Fruit fly (Drosophila melanogaster) whole organism, embryonic: ENCODE measurements around the gene CG17230.

Source experiments
- ATbp ChIP-seq: fragments of 200-800 bp; sonication (Bioruptor generic); optimal IDR thresholded peaks from 2 replicates; lab custom pipeline; 2017; ENCODE audit warnings: missing biosample characterization, mild to moderate bottlenecking, missing genetic modification characterization, missing genetic modification reagents
- Bteb2 ChIP-seq: fragments of 200-800 bp; sonication (Bioruptor generic); optimal IDR thresholded peaks from 2 replicates; lab custom pipeline; 2016; ENCODE audit warnings: missing biosample characterization, missing genetic modification characterization
- CG10147 ChIP-seq: fragments of 200-800 bp; sonication (Bioruptor generic); optimal IDR thresholded peaks from 2 replicates; lab custom pipeline; 2019; ENCODE audit warnings: missing biosample characterization, mild to moderate bottlenecking, missing genetic modification characterization, moderate library complexity
- CG10274 ChIP-seq: fragments of 200-800 bp; sonication (Bioruptor generic); optimal IDR thresholded peaks from 3 replicates; lab custom pipeline; 2017; ENCODE audit warnings: missing biosample characterization, mild to moderate bottlenecking, missing genetic modification characterization
- CG10321 ChIP-seq: fragments of 200-800 bp; sonication (Bioruptor generic); IDR thresholded peaks from 2 replicates; pipeline ENCODE4 v1.3.6; 2022; ENCODE audit warnings: missing biosample characterization, missing genetic modification characterization
- CG10462 ChIP-seq: fragments of 200-800 bp; sonication (Bioruptor generic); optimal IDR thresholded peaks from 2 replicates; lab custom pipeline; 2016; ENCODE audit warnings: missing biosample characterization, missing genetic modification characterization
- CG10979 ChIP-seq: fragments of 200-800 bp; sonication (Bioruptor generic); optimal IDR thresholded peaks from 2 replicates; lab custom pipeline; 2018; ENCODE audit warnings: missing biosample characterization, mild to moderate bottlenecking, missing genetic modification characterization, moderate library complexity
- CG11398 ChIP-seq: fragments of 200-800 bp; sonication (Bioruptor generic); optimal IDR thresholded peaks from 2 replicates; lab custom pipeline; 2016; ENCODE audit warnings: missing biosample characterization, missing genetic modification characterization
- CG12155 ChIP-seq: fragments of 200-800 bp; sonication (Bioruptor generic); optimal IDR thresholded peaks from 3 replicates; lab custom pipeline; 2016; ENCODE audit warnings: missing biosample characterization, missing genetic modification characterization
- CG17186 ChIP-seq: fragments of 200-800 bp; sonication (Bioruptor generic); optimal IDR thresholded peaks from 3 replicates; lab custom pipeline; 2017; ENCODE audit warnings: missing biosample characterization, missing genetic modification reagents, missing genetic modification characterization
- CG18262 ChIP-seq: fragments of 200-800 bp; optimal IDR thresholded peaks from 3 replicates; lab custom pipeline; 2019; ENCODE audit warnings: missing biosample characterization, mild to moderate bottlenecking, missing genetic modification characterization, moderate library complexity
- CG2116 ChIP-seq: fragments of 200-800 bp; sonication (Bioruptor generic); optimal IDR thresholded peaks from 3 replicates; lab custom pipeline; 2018; ENCODE audit warnings: missing biosample characterization, mild to moderate bottlenecking, missing genetic modification characterization
- CG30431 ChIP-seq: fragments of 200-800 bp; sonication (Bioruptor generic); optimal IDR thresholded peaks from 2 replicates; lab custom pipeline; 2017; ENCODE audit warnings: missing biosample characterization, missing genetic modification characterization
- CG32532 ChIP-seq: fragments of 200-800 bp; sonication (Bioruptor generic); IDR thresholded peaks from 2 replicates; pipeline ENCODE4 v1.3.6; 2022; ENCODE audit warnings: missing biosample characterization, missing genetic modification characterization
- CG34376 ChIP-seq: fragments of 200-800 bp; sonication (Bioruptor generic); optimal IDR thresholded peaks from 2 replicates; lab custom pipeline; 2018; ENCODE audit warnings: missing biosample characterization, mild to moderate bottlenecking, missing genetic modification characterization
- CG4282 ChIP-seq: fragments of 200-800 bp; sonication (Bioruptor generic); optimal IDR thresholded peaks from 2 replicates; lab custom pipeline; 2016; ENCODE audit warnings: missing biosample characterization, missing genetic modification characterization
- CG6175 ChIP-seq: fragments of 200-800 bp; sonication (Bioruptor generic); IDR thresholded peaks from 3 replicates; pipeline ENCODE4 v1.3.6; 2022; ENCODE audit warnings: missing biosample characterization, missing genetic modification characterization
- CG6654 ChIP-seq: fragments of 200-800 bp; sonication (Bioruptor generic); optimal IDR thresholded peaks from 2 replicates; lab custom pipeline; 2017; ENCODE audit warnings: missing biosample characterization, mild to moderate bottlenecking, missing genetic modification characterization
- CG7987 ChIP-seq: fragments of 200-800 bp; sonication (Bioruptor generic); optimal IDR thresholded peaks from 2 replicates; lab custom pipeline; 2018; ENCODE audit warnings: missing biosample characterization, mild to moderate bottlenecking, missing genetic modification characterization, moderate library complexity
- CG8388 ChIP-seq: fragments of 200-800 bp; sonication (Bioruptor generic); optimal IDR thresholded peaks from 2 replicates; lab custom pipeline; 2019; ENCODE audit warnings: missing biosample characterization, mild to moderate bottlenecking, missing genetic modification characterization, moderate library complexity
- CG9609 ChIP-seq: fragments of 200-800 bp; sonication (Bioruptor generic); optimal IDR thresholded peaks from 3 replicates; lab custom pipeline; 2016; ENCODE audit warnings: missing biosample characterization, missing genetic modification characterization
- CHES-1-like ChIP-seq: fragments of 200-800 bp; sonication (Bioruptor generic); optimal IDR thresholded peaks from 2 replicates; lab custom pipeline; 2016; ENCODE audit warnings: missing biosample characterization, missing genetic modification characterization
- Dbx ChIP-seq: fragments of 200-800 bp; sonication (Bioruptor generic); IDR thresholded peaks from 3 replicates; pipeline ENCODE4 v1.3.6; 2022; ENCODE audit warnings: missing biosample characterization, missing genetic modification characterization
- Doc2 ChIP-seq: fragments of 200-800 bp; sonication (Bioruptor generic); IDR thresholded peaks from 2 replicates; pipeline ENCODE4 v1.3.6; 2022; ENCODE audit warnings: missing biosample characterization, missing genetic modification characterization
- E2f2 ChIP-seq: fragments of 200-800 bp; sonication (Bioruptor generic); IDR thresholded peaks from 2 replicates; pipeline ENCODE4 v1.3.6; 2022; ENCODE audit warnings: missing biosample characterization, missing genetic modification characterization
- Elba2 ChIP-seq: fragments of 200-800 bp; sonication (Bioruptor generic); optimal IDR thresholded peaks from 3 replicates; lab custom pipeline; 2016; ENCODE audit warnings: missing biosample characterization, missing genetic modification characterization
- Ets65A ChIP-seq: fragments of 200-800 bp; sonication (Bioruptor generic); peaks from one replicate; lab custom pipeline; 2016; ENCODE audit warnings: missing biosample characterization, missing genetic modification characterization
- Gsc ChIP-seq: fragments of 200-800 bp; sonication (Bioruptor generic); IDR thresholded peaks from 2 replicates; pipeline ENCODE4 v1.3.6; 2022; ENCODE audit warnings: missing biosample characterization, missing genetic modification characterization
- H15 ChIP-seq: fragments of 200-800 bp; sonication (Bioruptor generic); IDR thresholded peaks from 3 replicates; pipeline ENCODE4 v1.3.6; 2022; ENCODE audit warnings: missing biosample characterization, missing genetic modification characterization
- HmgZ ChIP-seq: fragments of 200-800 bp; sonication (Bioruptor generic); optimal IDR thresholded peaks from 2 replicates; lab custom pipeline; 2018; ENCODE audit warnings: missing biosample characterization, mild to moderate bottlenecking, missing genetic modification characterization
- Nf-YB ChIP-seq: fragments of 200-800 bp; sonication (Bioruptor generic); optimal IDR thresholded peaks from 3 replicates; lab custom pipeline; 2019; ENCODE audit warnings: missing biosample characterization, mild to moderate bottlenecking, missing genetic modification characterization, moderate library complexity
- Oaz ChIP-seq: fragments of 200-800 bp; sonication (Bioruptor generic); IDR thresholded peaks from 2 replicates; pipeline ENCODE4 v1.3.6; 2022; ENCODE audit warnings: missing biosample characterization, missing genetic modification characterization
- Ravus ChIP-seq: fragments of 200-800 bp; sonication (Bioruptor generic); IDR thresholded peaks from 2 replicates; pipeline ENCODE4 v1.3.6; 2022; ENCODE audit warnings: missing biosample characterization, missing genetic modification characterization
- Side ChIP-seq: fragments of 200-800 bp; sonication (Bioruptor generic); optimal IDR thresholded peaks from 2 replicates; lab custom pipeline; 2016; ENCODE audit warnings: missing biosample characterization, missing genetic modification characterization
- Sin3A ChIP-seq: fragments of >200 bp; optimal IDR thresholded peaks from 2 replicates; lab custom pipeline; 2018
- Stat92E ChIP-seq, 3 experiments: fragments of >200 bp in 2 of 3; fragments of 200-800 bp in 1 of 3; sonication (Bioruptor generic) in 1 of 3; optimal IDR thresholded peaks; 2 replicates each; lab custom pipeline; 2017 to 2019; ENCODE audit warnings: missing biosample characterization in 3 of 3, missing genetic modification characterization in 3 of 3, mild to moderate bottlenecking in 1 of 3, moderate library complexity in 1 of 3
- Usf ChIP-seq: fragments of 200-800 bp; sonication (Bioruptor generic); optimal IDR thresholded peaks from 2 replicates; lab custom pipeline; 2017; ENCODE audit warnings: missing genotype, missing biosample characterization, missing genetic modification characterization
- Vsx1 ChIP-seq: fragments of 200-800 bp; sonication (Bioruptor generic); optimal IDR thresholded peaks from 2 replicates; lab custom pipeline; 2017; ENCODE audit warnings: missing biosample characterization, mild to moderate bottlenecking, missing genetic modification characterization, missing genetic modification reagents
- chif ChIP-seq, 2 experiments: fragments of 200-800 bp; sonication (Bioruptor generic); optimal IDR thresholded peaks; 3 replicates each; lab custom pipeline; 2016; ENCODE audit warnings: missing biosample characterization in 2 of 2, missing genetic modification characterization in 2 of 2
- fu2 ChIP-seq: fragments of 200-800 bp; sonication (Bioruptor generic); optimal IDR thresholded peaks from 2 replicates; lab custom pipeline; 2016; ENCODE audit warnings: missing biosample characterization, missing genetic modification characterization
- gcm2 ChIP-seq: fragments of 200-800 bp; sonication (Bioruptor generic); optimal IDR thresholded peaks from 2 replicates; lab custom pipeline; 2016; ENCODE audit warnings: missing biosample characterization, missing genetic modification characterization
- gsb ChIP-seq: fragments of 200-800 bp; sonication (Bioruptor generic); IDR thresholded peaks from 2 replicates; pipeline ENCODE4 v1.3.6; 2022; ENCODE audit warnings: missing biosample characterization, missing genetic modification characterization
- jing ChIP-seq: fragments of 200-800 bp; sonication (Bioruptor generic); optimal IDR thresholded peaks from 2 replicates; lab custom pipeline; 2018; ENCODE audit warnings: missing biosample characterization, mild to moderate bottlenecking, missing genetic modification characterization
- pum ChIP-seq: fragments of 200-800 bp; sonication (Bioruptor generic); optimal IDR thresholded peaks from 2 replicates; lab custom pipeline; 2016; ENCODE audit warnings: missing biosample characterization, missing genetic modification characterization
- ro ChIP-seq: fragments of 200-800 bp; sonication (Bioruptor generic); IDR thresholded peaks from 2 replicates; pipeline ENCODE4 v1.3.6; 2022; ENCODE audit warnings: missing biosample characterization, missing genetic modification characterization
- trh ChIP-seq: fragments of 200-800 bp; sonication (Bioruptor generic); optimal IDR thresholded peaks from 2 replicates; lab custom pipeline; 2016; ENCODE audit warnings: missing biosample characterization, missing genetic modification characterization
- unc-4 ChIP-seq: fragments of 200-800 bp; sonication (Bioruptor generic); IDR thresholded peaks from 2 replicates; pipeline ENCODE4 v1.3.6; 2022; ENCODE audit warnings: missing biosample characterization, missing genetic modification characterization; ENCODE audit not compliant: partially characterized antibody
- unpg ChIP-seq: fragments of 200-800 bp; sonication (Bioruptor generic); optimal IDR thresholded peaks from 3 replicates; lab custom pipeline; 2018; ENCODE audit warnings: missing biosample characterization, mild to moderate bottlenecking, missing genetic modification characterization, moderate library complexity
- vvl ChIP-seq: fragments of 200-800 bp; sonication (Bioruptor generic); IDR thresholded peaks from 2 replicates; pipeline ENCODE4 v1.3.6; 2022; ENCODE audit warnings: missing biosample characterization, missing genetic modification characterization
- wor ChIP-seq: fragments of 200-800 bp; sonication (Bioruptor generic); IDR thresholded peaks from 2 replicates; pipeline ENCODE4 v1.3.6; 2022; ENCODE audit warnings: missing biosample characterization, missing genetic modification characterization

Gene CG17230

dm6 chr3R:11430307-11430706 lies 7.3 kb upstream of the CG17230 start:
- TF ChIP-seq Vsx1 (GFP tag; lab: Kevin White, UChicago), result no peak
- peak; percentile 58 for TF ChIP-seq Ets65A (GFP tag; lab: Kevin White, UChicago)
- TF ChIP-seq jing (GFP tag; lab: Kevin White, UChicago), result no peak
- TF ChIP-seq Bteb2, result no peak
- TF ChIP-seq CG10147 (GFP tag; lab: Kevin White, UChicago), result no peak

DNA sequence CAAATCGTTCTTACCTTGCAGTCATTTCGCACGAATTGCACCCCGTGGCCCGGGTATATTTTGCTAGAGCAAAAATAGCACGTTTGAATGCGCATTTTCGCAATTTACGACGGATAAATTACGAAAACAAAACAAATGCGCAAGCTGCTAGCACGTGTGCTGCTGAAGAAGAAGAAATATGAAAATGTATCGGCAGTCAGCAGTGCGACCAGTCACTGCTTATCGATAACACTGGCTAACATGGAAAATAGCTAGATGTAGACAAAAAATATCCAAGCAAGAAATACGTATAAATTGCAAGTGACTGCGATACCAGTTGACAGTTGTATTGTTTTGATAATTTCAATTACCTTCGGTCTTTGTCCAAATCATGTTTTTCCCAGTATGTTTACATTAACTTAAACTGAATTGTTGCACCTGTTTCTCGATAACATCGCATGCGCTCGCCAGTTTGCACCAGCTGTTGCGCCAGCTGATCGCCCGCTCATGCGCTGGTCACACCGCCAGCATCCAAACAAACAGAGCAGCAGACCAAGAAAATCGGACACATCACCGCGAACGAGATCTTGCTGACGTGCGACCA lies 6.1 kb upstream of the CG17230 start, which contains the start of the genes RpL24-like and CG5276:
TSS of gene RpL24-like (minus strand) at position 188 of the 583 bp plus-strand sequence.
TSS of gene CG5276 (plus strand) at position 344 of the 583 bp plus-strand sequence.
- TF ChIP-seq Dbx (GFP tag; lab: Robert Waterston, UW), result no peak
- no peak for TF ChIP-seq trh (GFP tag; lab: Kevin White, UChicago)
- TF ChIP-seq wor (GFP tag; lab: Robert Waterston, UW), result no peak
- no peak for TF ChIP-seq CG10274
- TF ChIP-seq CG32532 (GFP tag; lab: Robert Waterston, UW), result no peak
- TF ChIP-seq Doc2 (GFP tag; lab: Robert Waterston, UW), result no peak
- peak; percentile 11 for TF ChIP-seq CG10979
- no peak for TF ChIP-seq Side (GFP tag; lab: Kevin White, UChicago)
- no peak for TF ChIP-seq CG7987 (GFP tag; lab: Kevin White, UChicago)
- TF ChIP-seq chif (GFP tag; optimal IDR thresholded peaks at IDR 0.05; lab: Kevin White, UChicago), result no peak
- no peak for TF ChIP-seq ro (GFP tag; lab: Robert Waterston, UW)
- TF ChIP-seq gcm2 (GFP tag; lab: Kevin White, UChicago), result no peak
- no peak for TF ChIP-seq CG18262
- no peak for TF ChIP-seq CG10321
- TF ChIP-seq CHES-1-like (GFP tag; lab: Kevin White, UChicago), result peak; percentile 73
- peak; percentile 69; the same call in 1 of the 2 replicates for TF ChIP-seq unc-4 (GFP tag; lab: Robert Waterston, UW)
- peak; percentile 55 for TF ChIP-seq E2f2 (GFP tag; lab: Robert Waterston, UW)
- TF ChIP-seq gsb (GFP tag; lab: Robert Waterston, UW), result no peak
- no peak for TF ChIP-seq CG6175 (GFP tag; lab: Robert Waterston, UW)
- no peak for TF ChIP-seq Usf
- peak; percentile 93 for TF ChIP-seq CG2116 (GFP tag; lab: Kevin White, UChicago)
- TF ChIP-seq Sin3A (lab: Kevin White, UChicago), result peak; percentile 99
- TF ChIP-seq CG11398 (GFP tag; lab: Kevin White, UChicago), result no peak
- no peak for TF ChIP-seq unpg (GFP tag; lab: Kevin White, UChicago)
- no peak for TF ChIP-seq CG9609
- TF ChIP-seq Oaz (GFP tag; lab: Robert Waterston, UW), result no peak
- no peak for TF ChIP-seq CG34376
- no peak for TF ChIP-seq Gsc (GFP tag; lab: Robert Waterston, UW)
- TF ChIP-seq CG12155 (GFP tag; lab: Kevin White, UChicago), result peak; percentile 25
- TF ChIP-seq CG10462 (GFP tag; lab: Kevin White, UChicago), result no peak
- TF ChIP-seq CG17186 (GFP tag; lab: Kevin White, UChicago), result peak; percentile 94
- TF ChIP-seq pum (GFP tag; lab: Kevin White, UChicago), result no peak
- TF ChIP-seq CG4282 (GFP tag; lab: Kevin White, UChicago), result no peak
- no peak for TF ChIP-seq Bteb2
- TF ChIP-seq CG8388 (GFP tag; lab: Kevin White, UChicago), result no peak
- no peak for TF ChIP-seq vvl (GFP tag; lab: Robert Waterston, UW)
- TF ChIP-seq CG30431 (GFP tag; lab: Kevin White, UChicago), result no peak
- TF ChIP-seq H15 (GFP tag; lab: Robert Waterston, UW), result no peak
- peak; percentile 9 for TF ChIP-seq Nf-YB (GFP tag; lab: Kevin White, UChicago)
- no peak for TF ChIP-seq Stat92E (GFP tag; optimal IDR thresholded peaks at IDR 0.05; lab: Kevin White, UChicago)
- TF ChIP-seq Elba2 (GFP tag; lab: Kevin White, UChicago), result peak; percentile 54
- TF ChIP-seq fu2 (GFP tag; lab: Kevin White, UChicago), result no peak
- TF ChIP-seq Ravus (GFP tag; lab: Robert Waterston, UW), result no peak
- TF ChIP-seq HmgZ (tag; lab: Kevin White, UChicago), result peak; percentile 54
- no peak for TF ChIP-seq ATbp (GFP tag; lab: Kevin White, UChicago)
- TF ChIP-seq CG6654 (GFP tag; lab: Kevin White, UChicago), result no peak
